Fruit fly (Drosophila melanogaster): Measurements from ENCODE around the gene sina.

The sina gene

dm6 chr3L:16870723-16871137 is 17.2 kb downstream of the sina start (continued):
- no peak for TF ChIP-seq fd3F (GFP tag; optimal IDR thresholded peaks at IDR 0.05)
- TF ChIP-seq Dek (tag; optimal IDR thresholded peaks at IDR 0.05): no peak
- TF ChIP-seq sr (GFP tag; IDR thresholded peaks at IDR 0.05): no peak
- peak; percentile 9 for TF ChIP-seq CG12659 (GFP tag; optimal IDR thresholded peaks at IDR 0.05)
- no peak for TF ChIP-seq CG9876 (GFP tag; optimal IDR thresholded peaks at IDR 0.05)
- peak; percentile 53 for TF ChIP-seq dmrt99B (tag; optimal IDR thresholded peaks at IDR 0.05)
- TF ChIP-seq CG8478 (optimal IDR thresholded peaks at IDR 0.05): no peak
- TF ChIP-seq CG7357 (GFP tag; IDR thresholded peaks at IDR 0.05): no peak
- no peak for TF ChIP-seq run (tag; optimal IDR thresholded peaks at IDR 0.05)
- TF ChIP-seq Hmr (GFP tag; optimal IDR thresholded peaks at IDR 0.05): peak; percentile 17
- TF ChIP-seq E2f2 (GFP tag; IDR thresholded peaks at IDR 0.05): no peak
- peak; percentile 45 for TF ChIP-seq phol (tag; optimal IDR thresholded peaks at IDR 0.05)
- no peak for TF ChIP-seq CG7745 (tag; optimal IDR thresholded peaks at IDR 0.05)
- TF ChIP-seq CG14965 (GFP tag; optimal IDR thresholded peaks at IDR 0.05; ENCODE audit: borderline replicate concordance): no peak
- TF ChIP-seq CG17328 (GFP tag; IDR thresholded peaks at IDR 0.05): no peak
- no peak for TF ChIP-seq Neu2 (GFP tag; optimal IDR thresholded peaks at IDR 0.05; ENCODE audit: borderline replicate concordance)
- TF ChIP-seq ara (GFP tag; IDR thresholded peaks at IDR 0.05): no peak
- TF ChIP-seq CG13624 (GFP tag; optimal IDR thresholded peaks at IDR 0.05): no peak
- TF ChIP-seq bcd (GFP tag; optimal IDR thresholded peaks at IDR 0.05): peak; percentile 41
- no peak for TF ChIP-seq CG9727 (GFP tag; optimal IDR thresholded peaks at IDR 0.05)
- TF ChIP-seq her (GFP tag; optimal IDR thresholded peaks at IDR 0.05): no peak
- TF ChIP-seq z (GFP tag; IDR thresholded peaks at IDR 0.05): no peak
- TF ChIP-seq CG18599 (GFP tag; optimal IDR thresholded peaks at IDR 0.05): peak; percentile 51
- no peak for TF ChIP-seq Aef1 (GFP tag; IDR thresholded peaks at IDR 0.05)
- TF ChIP-seq pita (GFP tag; optimal IDR thresholded peaks at IDR 0.05): no peak
- no peak for TF ChIP-seq gsb (GFP tag; IDR thresholded peaks at IDR 0.05)
- TF ChIP-seq Mad (GFP tag; optimal IDR thresholded peaks at IDR 0.05): no peak
- TF ChIP-seq CG4820 (GFP tag; optimal IDR thresholded peaks at IDR 0.05): no peak
- no peak for TF ChIP-seq B-H1 (GFP tag; IDR thresholded peaks at IDR 0.05)
- no peak for TF ChIP-seq CG10654 (GFP tag; optimal IDR thresholded peaks at IDR 0.05)
- TF ChIP-seq pros (GFP tag; optimal IDR thresholded peaks at IDR 0.05): no peak
- no peak for TF ChIP-seq Usf (GFP tag; optimal IDR thresholded peaks at IDR 0.05)
- TF ChIP-seq Pdp1 (GFP tag; optimal IDR thresholded peaks at IDR 0.05): no peak
- no peak for TF ChIP-seq CG4424 (GFP tag; optimal IDR thresholded peaks at IDR 0.05)
- no peak for TF ChIP-seq jing (GFP tag; optimal IDR thresholded peaks at IDR 0.05)
- TF ChIP-seq Fer3 (tag; optimal IDR thresholded peaks at IDR 0.05): no peak
- peak; percentile 22 for TF ChIP-seq CG10209 (GFP tag; optimal IDR thresholded peaks at IDR 0.05)
- no peak for TF ChIP-seq h (optimal IDR thresholded peaks at IDR 0.05)
- no peak for TF ChIP-seq kay (GFP tag; optimal IDR thresholded peaks at IDR 0.05)
- peak; percentile 63 for TF ChIP-seq CG18262 (tag; optimal IDR thresholded peaks at IDR 0.05)
- no peak for TF ChIP-seq Dref (GFP tag; IDR thresholded peaks at IDR 0.05)
- TF ChIP-seq zen2 (GFP tag; IDR thresholded peaks at IDR 0.05; ENCODE audit: partially characterized antibody): no peak
- TF ChIP-seq CG11247 (GFP tag; IDR thresholded peaks at IDR 0.05): no peak
- TF ChIP-seq Tbp (GFP tag; optimal IDR thresholded peaks at IDR 0.05): no peak
- no peak for TF ChIP-seq nau (GFP tag; optimal IDR thresholded peaks at IDR 0.05)
- TF ChIP-seq Nf-YA (GFP tag; IDR thresholded peaks at IDR 0.05): no peak
- TF ChIP-seq CG2678 (tag; optimal IDR thresholded peaks at IDR 0.05): peak; percentile 62
- TF ChIP-seq Med (GFP tag): peak; percentile 52
- TF ChIP-seq fd96Cb (tag; optimal IDR thresholded peaks at IDR 0.05): peak; percentile 46
- TF ChIP-seq CG6791 (GFP tag; IDR thresholded peaks at IDR 0.05; ENCODE audit: partially characterized antibody): no peak
- TF ChIP-seq dimm (GFP tag; IDR thresholded peaks at IDR 0.05): no peak
- no peak for TF ChIP-seq CG10543 (GFP tag; optimal IDR thresholded peaks at IDR 0.05)
